Fruit fly (Drosophila melanogaster) whole organism, pupa: ENCODE data around the gene Rab14.

Experiments used
- CG10348 ChIP-seq: fragments of 200-800 bp; sonication (Bioruptor generic); IDR thresholded peaks from 2 replicates; pipeline ENCODE4 v1.3.6; 2022; ENCODE audit warnings: missing biosample characterization, missing genetic modification characterization
- CG12605 ChIP-seq: fragments of 200-800 bp; sonication (Bioruptor generic); IDR thresholded peaks from 2 replicates; pipeline ENCODE4 v1.3.6; 2022; ENCODE audit warnings: missing biosample characterization, missing genetic modification characterization
- CG13204 ChIP-seq: fragments of 200-800 bp; sonication (Bioruptor generic); optimal IDR thresholded peaks from 2 replicates; lab custom pipeline; 2018; ENCODE audit warnings: missing biosample characterization, mild to moderate bottlenecking, missing genetic modification characterization, moderate library complexity
- CG14655 ChIP-seq: fragments of 200-800 bp; sonication (Bioruptor generic); optimal IDR thresholded peaks from 3 replicates; lab custom pipeline; 2017; ENCODE audit warnings: mild to moderate bottlenecking, missing biosample characterization, missing genetic modification reagents, missing genetic modification characterization
- CG15710 ChIP-seq: fragments of 200-800 bp; sonication (Bioruptor generic); optimal IDR thresholded peaks from 2 replicates; lab custom pipeline; 2018; ENCODE audit warnings: missing biosample characterization, mild to moderate bottlenecking, missing genetic modification characterization, moderate library complexity
- CG17806 ChIP-seq: fragments of 200-800 bp; sonication (Bioruptor generic); optimal IDR thresholded peaks from 2 replicates; lab custom pipeline; 2018; ENCODE audit warnings: missing biosample characterization, mild to moderate bottlenecking, missing genetic modification characterization, moderate library complexity
- CG32121 ChIP-seq: fragments of 200-800 bp; sonication (Bioruptor generic); IDR thresholded peaks from 2 replicates; pipeline ENCODE4 v1.3.6; 2022; ENCODE audit warnings: missing biosample characterization, missing genetic modification characterization
- CG34367 ChIP-seq: fragments of 200-800 bp; sonication (Bioruptor generic); optimal IDR thresholded peaks from 2 replicates; lab custom pipeline; 2018; ENCODE audit warnings: missing biosample characterization, mild to moderate bottlenecking, missing genetic modification characterization
- CG4496 ChIP-seq: fragments of 200-800 bp; sonication (Bioruptor generic); IDR thresholded peaks from 3 replicates; pipeline ENCODE4 v1.3.6; 2022; ENCODE audit warnings: missing biosample characterization, missing genetic modification characterization
- CG8159 ChIP-seq: fragments of 200-800 bp; sonication (Bioruptor generic); optimal IDR thresholded peaks from 3 replicates; lab custom pipeline; 2018; ENCODE audit warnings: missing biosample characterization, mild to moderate bottlenecking, missing genetic modification characterization, moderate library complexity
- CG8301 ChIP-seq: fragments of 200-800 bp; sonication (Bioruptor generic); optimal IDR thresholded peaks from 2 replicates; lab custom pipeline; 2018; ENCODE audit warnings: missing biosample characterization, mild to moderate bottlenecking, missing genetic modification characterization
- CG9948 ChIP-seq: fragments of 200-800 bp; sonication (Bioruptor generic); optimal IDR thresholded peaks from 2 replicates; lab custom pipeline; 2018; ENCODE audit warnings: missing biosample characterization, mild to moderate bottlenecking, missing genetic modification characterization, moderate library complexity
- D1 ChIP-seq: fragments of 200-800 bp; sonication (Bioruptor generic); optimal IDR thresholded peaks from 2 replicates; lab custom pipeline; 2018; ENCODE audit warnings: missing biosample characterization, mild to moderate bottlenecking, missing genetic modification characterization, moderate library complexity
- EcR ChIP-seq: fragments of 200-800 bp; sonication (Bioruptor generic); optimal IDR thresholded peaks from 3 replicates; lab custom pipeline; 2019; ENCODE audit warnings: missing biosample characterization, missing genetic modification characterization, mild to moderate bottlenecking, moderate library complexity, missing genetic modification reagents
- Ets98B ChIP-seq: fragments of 200-800 bp; sonication (Bioruptor generic); IDR thresholded peaks from 2 replicates; pipeline ENCODE4 v1.3.6; 2022; ENCODE audit warnings: missing biosample characterization, missing genetic modification characterization
- Pif1A ChIP-seq: fragments of 200-800 bp; sonication (Bioruptor generic); optimal IDR thresholded peaks from 3 replicates; lab custom pipeline; 2016; ENCODE audit warnings: missing biosample characterization, missing genetic modification characterization
- Pif1B ChIP-seq: fragments of 200-800 bp; sonication (Bioruptor generic); optimal IDR thresholded peaks from 3 replicates; lab custom pipeline; 2016; ENCODE audit warnings: missing biosample characterization, missing genetic modification characterization
- Snoo ChIP-seq: fragments of 200-800 bp; sonication (Bioruptor generic); optimal IDR thresholded peaks from 3 replicates; lab custom pipeline; 2017; ENCODE audit warnings: missing biosample characterization, mild to moderate bottlenecking, missing genetic modification characterization, inconsistent platforms
- fd96Ca ChIP-seq: fragments of 200-800 bp; sonication (Bioruptor generic); IDR thresholded peaks from 3 replicates; pipeline ENCODE4 v1.3.6; 2022; ENCODE audit warnings: missing biosample characterization, missing genetic modification characterization
- gl ChIP-seq: fragments of 200-800 bp; sonication (Bioruptor generic); optimal IDR thresholded peaks from 2 replicates; lab custom pipeline; 2018; ENCODE audit warnings: missing biosample characterization, mild to moderate bottlenecking, missing genetic modification characterization
- rn ChIP-seq: fragments of 200-800 bp; sonication (Bioruptor generic); IDR thresholded peaks from 2 replicates; pipeline ENCODE4 v1.3.6; 2022; ENCODE audit warnings: missing biosample characterization, missing genetic modification characterization

Gene Rab14

DNA sequence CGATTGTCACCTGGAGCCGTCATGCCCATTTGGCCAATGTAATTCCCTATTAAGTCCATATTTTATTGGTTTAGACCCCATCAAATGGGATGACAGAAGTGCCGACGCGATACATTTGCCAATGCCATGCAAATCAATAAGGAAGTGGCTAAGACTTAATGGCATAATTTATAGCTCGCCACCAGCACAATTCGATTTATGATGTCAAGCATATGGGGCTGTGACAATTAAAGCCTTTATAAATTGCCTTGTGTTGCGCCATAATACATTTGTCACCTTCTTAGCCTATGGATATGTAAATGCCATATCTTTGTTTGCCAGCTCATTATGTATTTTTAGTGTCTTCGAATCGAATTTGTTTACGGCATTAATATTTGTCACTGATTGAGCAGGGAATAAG, 18.3 kb downstream of the Rab14 start:
- TF ChIP-seq CG8301 (tag; lab: Kevin White, UChicago) = no peak

- TF ChIP-seq CG12605 = no peak
- no peak for TF ChIP-seq CG32121
- no peak for TF ChIP-seq CG17806 (tag; lab: Kevin White, UChicago)
- no peak for TF ChIP-seq CG9948 (tag; lab: Kevin White, UChicago)
- no peak for TF ChIP-seq Pif1A
Measured at dm6 chr2L:14374024-14374423, 19.1 kb downstream of the Rab14 start.

- TF ChIP-seq CG8159 (tag; lab: Kevin White, UChicago) (no peak), rn (GFP tag; lab: Robert Waterston, UW) (no peak), CG17806 (tag; lab: Kevin White, UChicago) (no peak), Ets98B (GFP tag; lab: Robert Waterston, UW) (no peak), CG10348 (GFP tag; lab: Robert Waterston, UW) (no peak), EcR (GFP tag; lab: Kevin White, UChicago) (no peak), CG13204 (GFP tag; lab: Kevin White, UChicago) (no peak), CG14655 (no peak), D1 (tag; lab: Kevin White, UChicago) (no peak), CG15710 (tag; lab: Kevin White, UChicago) (no peak), CG34367 (tag; lab: Kevin White, UChicago) (no peak), gl (tag; lab: Kevin White, UChicago) (no peak), Pif1A (no peak), CG9948 (tag; lab: Kevin White, UChicago) (no peak), fd96Ca (no peak), CG12605 (no peak)
Measured at dm6 chr2L:14376484-14377254, 21.7 kb downstream of the Rab14 start.

DNA sequence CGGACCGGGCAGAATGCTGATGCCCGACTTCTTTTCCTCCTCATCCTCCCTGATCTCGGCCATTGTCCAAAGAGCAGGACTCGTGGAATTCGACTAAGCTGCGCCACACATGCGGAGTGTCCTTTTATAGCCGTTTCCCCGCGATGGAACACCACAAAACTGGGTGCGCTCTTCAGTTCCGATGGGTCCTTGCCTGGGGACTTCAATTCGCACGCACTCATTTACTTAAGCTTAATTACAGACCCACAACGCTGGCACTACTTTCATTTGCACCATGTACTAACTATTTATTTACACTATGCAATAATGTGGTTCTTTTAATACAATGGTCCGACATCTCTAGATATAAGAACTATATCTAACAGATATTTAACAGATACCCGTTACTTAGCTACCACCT, 26.1 kb downstream of the Rab14 start, which contains the start of gene ppk:
TSS of gene ppk (minus strand) at position 101 of the 400 bp plus-strand sequence.
- TF ChIP-seq CG34367 (tag; lab: Kevin White, UChicago) = no peak
- no peak for TF ChIP-seq CG8159 (tag; lab: Kevin White, UChicago)
- TF ChIP-seq fd96Ca = no peak
- TF ChIP-seq CG4496 (GFP tag; lab: Robert Waterston, UW) = no peak
- TF ChIP-seq CG8301 (tag; lab: Kevin White, UChicago) = no peak
- no peak for TF ChIP-seq gl (tag; lab: Kevin White, UChicago)
- TF ChIP-seq CG14655 = no peak
- no peak for TF ChIP-seq CG17806 (tag; lab: Kevin White, UChicago)
- no peak for TF ChIP-seq CG13204 (GFP tag; lab: Kevin White, UChicago)
- no peak for TF ChIP-seq EcR (GFP tag; lab: Kevin White, UChicago)

DNA sequence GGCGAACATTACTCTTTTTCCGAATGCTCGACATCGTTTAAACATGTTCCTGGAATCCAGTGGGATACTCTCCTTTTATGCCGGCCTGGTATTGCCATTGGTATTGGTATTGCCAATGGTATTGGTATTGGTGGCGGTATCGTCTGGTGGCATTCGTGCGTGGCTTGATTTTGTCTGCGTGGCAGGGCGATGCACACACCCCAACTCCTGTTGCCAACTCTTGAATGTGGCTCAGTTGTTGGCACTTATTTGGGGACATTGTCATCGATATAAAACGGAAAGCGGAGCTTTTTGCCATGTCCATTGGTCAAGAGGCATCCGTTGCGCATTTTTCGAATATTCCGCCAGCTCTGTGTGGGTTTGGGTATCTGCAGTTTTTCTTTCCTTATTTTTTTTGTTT, 26.9 kb downstream of the Rab14 start:
- TF ChIP-seq Snoo (tag; lab: Kevin White, UChicago) = no peak
- TF ChIP-seq CG4496 (GFP tag; lab: Robert Waterston, UW) = no peak
- TF ChIP-seq CG17806 (tag; lab: Kevin White, UChicago) = no peak
- no peak for TF ChIP-seq CG8159 (tag; lab: Kevin White, UChicago)
- TF ChIP-seq CG8301 (tag; lab: Kevin White, UChicago) = no peak
- no peak for TF ChIP-seq gl (tag; lab: Kevin White, UChicago)
- no peak for TF ChIP-seq D1 (tag; lab: Kevin White, UChicago)
- TF ChIP-seq Pif1A = no peak
- no peak for TF ChIP-seq Ets98B (GFP tag; lab: Robert Waterston, UW)
- TF ChIP-seq fd96Ca = no peak
- TF ChIP-seq CG15710 (tag; lab: Kevin White, UChicago) = no peak
- TF ChIP-seq CG9948 (tag; lab: Kevin White, UChicago) = no peak
- no peak for TF ChIP-seq CG34367 (tag; lab: Kevin White, UChicago)
- no peak for TF ChIP-seq CG12605
- TF ChIP-seq EcR (GFP tag; lab: Kevin White, UChicago) = no peak
- TF ChIP-seq rn (GFP tag; lab: Robert Waterston, UW) = no peak
- no peak for TF ChIP-seq CG10348 (GFP tag; lab: Robert Waterston, UW)
- TF ChIP-seq CG14655 = no peak
- no peak for TF ChIP-seq CG13204 (GFP tag; lab: Kevin White, UChicago)
- TF ChIP-seq, all 21 proteins: peak for 0

DNA sequence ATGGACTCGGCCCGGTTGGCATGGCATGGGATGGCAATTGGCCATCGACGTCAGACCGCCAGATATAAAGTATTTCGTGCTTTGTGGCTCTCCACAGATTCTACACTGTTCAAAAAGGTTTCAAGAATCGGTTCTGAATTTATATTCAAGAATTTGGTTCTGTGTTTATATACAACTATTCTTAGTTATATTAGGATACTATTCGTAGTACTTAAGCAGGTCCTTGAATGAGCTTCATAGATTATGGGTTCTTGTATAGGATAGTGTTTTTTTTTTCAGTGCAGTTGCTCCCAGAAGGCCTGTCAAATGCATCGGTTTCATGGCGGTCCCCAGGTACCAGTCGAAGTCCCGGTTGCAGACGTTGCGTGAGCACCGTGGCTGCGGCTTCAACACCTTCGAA, 31.6 kb downstream of the Rab14 start:
- peak; percentile 67; the same call in 1 of the 2 replicates for TF ChIP-seq CG32121
- TF ChIP-seq CG8301 (tag; lab: Kevin White, UChicago) = peak; percentile 94
- TF ChIP-seq CG4496 (GFP tag; lab: Robert Waterston, UW) = peak; percentile 88
- TF ChIP-seq CG8159 (tag; lab: Kevin White, UChicago) = peak; percentile 94
- peak; percentile 91 for TF ChIP-seq CG34367 (tag; lab: Kevin White, UChicago)
- TF ChIP-seq CG10348 (GFP tag; lab: Robert Waterston, UW) = no peak
- peak; percentile 94 for TF ChIP-seq CG14655
- peak; percentile 93 for TF ChIP-seq Pif1A
- peak; percentile 92 for TF ChIP-seq CG9948 (tag; lab: Kevin White, UChicago)
- TF ChIP-seq Ets98B (GFP tag; lab: Robert Waterston, UW) = peak; percentile 81
- TF ChIP-seq gl (tag; lab: Kevin White, UChicago) = peak; percentile 82
- TF ChIP-seq CG12605 = peak; percentile 85
- TF ChIP-seq Snoo (tag; lab: Kevin White, UChicago) = peak; percentile 92
- TF ChIP-seq D1 (tag; lab: Kevin White, UChicago) = peak; percentile 59
- peak; percentile 95 for TF ChIP-seq CG17806 (tag; lab: Kevin White, UChicago)
- TF ChIP-seq CG13204 (GFP tag; lab: Kevin White, UChicago) = peak; percentile 87
- peak; percentile 87 for TF ChIP-seq Pif1B (GFP tag; lab: Kevin White, UChicago)
- TF ChIP-seq fd96Ca = peak; percentile 81
- TF ChIP-seq EcR (GFP tag; lab: Kevin White, UChicago) = peak; percentile 9
- peak; percentile 92 for TF ChIP-seq CG15710 (tag; lab: Kevin White, UChicago)
- peak; percentile 64 for TF ChIP-seq rn (GFP tag; lab: Robert Waterston, UW)
- TF ChIP-seq, all 21 proteins: peak for 20
